Worm (Caenorhabditis elegans) whole organism, early embryonic: Measurements from ENCODE around the gene sra-14.

Experiments
- F13C5.2 ChIP-seq: sonication (generic microtip); optimal IDR thresholded peaks from 2 replicates; lab custom pipeline; 2017; ENCODE audit warnings: mild to moderate bottlenecking, missing genetic modification characterization, inconsistent platforms, missing compliant biosample characterization
- ceh-36 ChIP-seq: sonication (generic microtip); optimal IDR thresholded peaks from 2 replicates; lab custom pipeline; 2016; ENCODE audit warnings: missing genetic modification characterization, inconsistent platforms, missing compliant biosample characterization

ce11 chrII:12921478-12921877, 36.4 kb downstream of the sra-14 start:
- TF ChIP-seq F13C5.2 (no peak), ceh-36 (tag; lab: Kevin White, UChicago) (no peak)
